Worm (Caenorhabditis elegans) whole organism, late embryonic: ENCODE results near the gene rtfo-1.

Experiments used
- K09A11.1 ChIP-seq: sonication (generic microtip); optimal IDR thresholded peaks from 2 replicates; lab custom pipeline; 2017; ENCODE audit warnings: antibody characterized with exemption, mild to moderate bottlenecking, missing genetic modification characterization, missing compliant biosample characterization; ENCODE audit not compliant: insufficient read depth
- dmd-4 ChIP-seq: sonication (generic microtip); optimal IDR thresholded peaks from 2 replicates; lab custom pipeline; 2016; ENCODE audit warnings: borderline replicate concordance, missing genetic modification characterization, missing compliant biosample characterization
- elt-2 ChIP-seq: sonication (generic microtip); optimal IDR thresholded peaks from 2 replicates; lab custom pipeline; 2016; ENCODE audit warnings: missing genetic modification reagents, missing genetic modification characterization, missing compliant biosample characterization
- lin-11 ChIP-seq: fragments of 200-800 bp; sonication (Bioruptor generic); optimal IDR thresholded peaks from 2 replicates; lab custom pipeline; 2018; ENCODE audit warnings: mild to moderate bottlenecking, missing genetic modification characterization, missing compliant biosample characterization
- pag-3 ChIP-seq: sonication (generic microtip); optimal IDR thresholded peaks from 2 replicates; lab custom pipeline; 2016; ENCODE audit warnings: missing compliant biosample characterization, missing genetic modification characterization, borderline replicate concordance

DNA sequence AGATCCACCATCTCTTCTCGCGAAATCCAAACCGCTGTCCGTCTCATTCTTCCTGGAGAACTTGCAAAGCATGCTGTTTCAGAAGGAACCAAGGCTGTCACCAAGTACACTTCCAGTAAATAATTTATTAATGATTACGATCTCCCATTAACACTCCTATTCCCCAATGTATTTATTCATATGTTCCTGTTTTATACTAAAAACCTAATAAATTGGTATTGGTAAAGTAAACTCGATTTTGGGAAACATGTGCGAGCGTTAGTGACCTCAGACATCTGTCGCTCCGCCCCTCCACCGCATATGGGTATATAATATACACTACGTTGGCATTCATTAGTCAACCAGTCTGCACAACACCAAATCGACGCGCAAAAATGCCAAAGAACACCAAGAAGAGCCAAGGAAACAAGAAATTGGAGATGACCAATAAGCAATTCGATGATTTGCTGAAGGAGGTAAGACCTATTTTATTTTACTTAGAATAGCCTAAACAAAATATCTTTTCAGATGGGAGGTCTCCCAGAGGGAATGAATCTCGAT is 36.3 kb downstream of the rtfo-1 start, which contains the start of gene C50F4.6:
- TF ChIP-seq lin-11 = no peak
- TF ChIP-seq K09A11.1 = no peak
- no peak for TF ChIP-seq pag-3 (tag; lab: Kevin White, UChicago)
- TF ChIP-seq elt-2 = no peak
- TF ChIP-seq dmd-4 = no peak
